Worm (Caenorhabditis elegans) whole organism, young adult: Measurements from ENCODE around the gene ZK1251.3.

Experiments
- B0035.1 ChIP-seq: sonication (generic microtip); optimal IDR thresholded peaks from 2 replicates; lab custom pipeline; 2016; ENCODE audit warnings: missing genetic modification characterization, mild to moderate bottlenecking, missing compliant biosample characterization, missing genotype, missing genetic modification reagents
- F33H1.4 ChIP-seq: fragments of 200-800 bp; sonication (Bioruptor generic); IDR thresholded peaks from 2 replicates; pipeline ENCODE4 v1.3.6; 2022; ENCODE audit warnings: missing genetic modification reagents, missing genetic modification characterization, missing compliant biosample characterization
- F55B11.4 ChIP-seq: sonication (generic microtip); optimal IDR thresholded peaks from 2 replicates; lab custom pipeline; 2016; ENCODE audit warnings: missing compliant biosample characterization, missing genetic modification characterization, borderline replicate concordance; ENCODE audit not compliant: insufficient read depth
- ama-1 ChIP-seq, 3 experiments: fragments of 150-350 bp in 1 of 3; sonication (generic microtip) in 2 of 3; optimal IDR thresholded peaks; 2 replicates each; lab custom pipeline; 2014 to 2018; ENCODE audit warnings: missing biosample characterization in 2 of 3, missing genetic modification characterization in 2 of 3, missing genetic modification reagents in 2 of 3
- athp-1 ChIP-seq: sonication (generic microtip); optimal IDR thresholded peaks from 2 replicates; lab custom pipeline; 2017; ENCODE audit warnings: mild to moderate bottlenecking, missing genetic modification characterization, missing compliant biosample characterization
- attf-3 ChIP-seq: fragments of 200-800 bp; sonication (Bioruptor generic); conservative IDR thresholded peaks from 2 replicates; pipeline ENCODE4 v1.3.6; 2022; ENCODE audit warnings: missing genetic modification reagents, missing genetic modification characterization, missing compliant biosample characterization
- cebp-2 ChIP-seq: fragments of 200-800 bp; sonication (Bioruptor generic); IDR thresholded peaks from 2 replicates; pipeline ENCODE4 v1.3.6; 2022; ENCODE audit warnings: missing genetic modification characterization, missing compliant biosample characterization
- ceh-40 ChIP-seq: fragments of 200-800 bp; sonication (Bioruptor generic); IDR thresholded peaks from 2 replicates; pipeline ENCODE4 v1.3.6; 2022; ENCODE audit warnings: missing genetic modification characterization, missing compliant biosample characterization
- efl-1 ChIP-seq: fragments of 150-350 bp; optimal IDR thresholded peaks from 2 replicates; lab custom pipeline; 2014; ENCODE audit warnings: missing biosample characterization, missing genetic modification reagents, missing genetic modification characterization
- egl-18 ChIP-seq: fragments of 200-800 bp; sonication (Bioruptor generic); IDR thresholded peaks from 2 replicates; pipeline ENCODE4 v1.3.6; 2022; ENCODE audit warnings: missing genetic modification reagents, missing genetic modification characterization, missing compliant biosample characterization
- hmg-20 ChIP-seq: fragments of 200-800 bp; sonication (Bioruptor generic); IDR thresholded peaks from 2 replicates; pipeline ENCODE4 v1.3.6; 2022; ENCODE audit warnings: missing genetic modification reagents, missing genetic modification characterization, missing compliant biosample characterization
- let-607 ChIP-seq, 2 experiments: fragments of 200-800 bp in 1 of 2; sonication (Bioruptor generic) in 1 of 2; sonication (generic microtip) in 1 of 2; optimal IDR thresholded peaks; 2 replicates each; lab custom pipeline; 2016 to 2018; ENCODE audit warnings: mild to moderate bottlenecking in 2 of 2, missing compliant biosample characterization in 2 of 2, missing genetic modification characterization in 2 of 2, moderate library complexity in 2 of 2, missing genotype in 1 of 2
- mel-28 ChIP-seq: sonication (generic microtip); optimal IDR thresholded peaks from 2 replicates; lab custom pipeline; 2016; ENCODE audit warnings: borderline replicate concordance, mild to moderate bottlenecking, missing genetic modification characterization, missing compliant biosample characterization
- ztf-26 ChIP-seq: sonication (generic microtip); optimal IDR thresholded peaks from 2 replicates; lab custom pipeline; 2017; ENCODE audit warnings: missing genetic modification characterization, missing compliant biosample characterization

DNA sequence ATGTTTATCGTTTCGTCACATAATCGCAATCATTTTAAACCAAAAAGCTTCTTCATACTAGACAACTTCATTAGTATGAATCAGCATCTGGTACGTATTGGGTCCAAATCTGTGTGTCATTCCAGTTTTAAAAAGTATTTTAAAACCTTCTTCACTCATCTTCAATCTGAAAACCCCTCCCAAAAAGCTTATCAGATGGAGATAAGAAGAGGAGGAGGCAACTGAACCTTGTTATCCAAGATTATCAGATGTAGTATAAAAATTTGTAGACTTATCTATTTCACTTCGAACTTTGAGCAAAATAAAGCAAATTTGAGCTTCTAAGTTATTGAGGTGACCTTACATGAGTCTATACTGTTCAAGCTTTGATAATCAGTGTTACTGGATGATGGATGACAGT lies 26.4 kb downstream of the ZK1251.3 start, which contains the start of gene nhr-38:
- TF ChIP-seq F55B11.4 (tag; lab: Kevin White, UChicago): no peak
- TF ChIP-seq ztf-26: no peak
- no peak for TF ChIP-seq athp-1 (tag; lab: Kevin White, UChicago)
- no peak for TF ChIP-seq efl-1 (GFP tag; lab: Kevin White, UChicago)
- no peak for TF ChIP-seq attf-3 (GFP tag; lab: Robert Waterston, UW)
- TF ChIP-seq mel-28: no peak
- TF ChIP-seq hmg-20 (GFP tag; lab: Robert Waterston, UW): no peak
- TF ChIP-seq F33H1.4 (GFP tag; lab: Robert Waterston, UW): no peak
- TF ChIP-seq ama-1 (optimal IDR thresholded peaks at IDR 0.05; lab: Kevin White, UChicago): no peak
- TF ChIP-seq ama-1 (GFP tag; optimal IDR thresholded peaks at IDR 0.05; lab: Kevin White, UChicago): no peak
- no peak for TF ChIP-seq let-607 (tag; optimal IDR thresholded peaks at IDR 0.05; lab: Kevin White, UChicago)
- TF ChIP-seq cebp-2 (GFP tag; lab: Robert Waterston, UW): no peak
- no peak for TF ChIP-seq egl-18 (GFP tag; lab: Robert Waterston, UW)
- TF ChIP-seq B0035.1 (tag; lab: Kevin White, UChicago): no peak
- no peak for TF ChIP-seq ceh-40 (GFP tag; lab: Robert Waterston, UW)
